Fruit fly (Drosophila melanogaster): ENCODE results near the gene Tmtc1.

Gene Tmtc1

dm6 chr2L:2760288-2760687 is 82.8 kb downstream of the Tmtc1 start:
- TF ChIP-seq CG12769 (tag; optimal IDR thresholded peaks at IDR 0.05) = no peak
- TF ChIP-seq emc (GFP tag; optimal IDR thresholded peaks at IDR 0.05) = no peak
- TF ChIP-seq jing (GFP tag; optimal IDR thresholded peaks at IDR 0.05) = no peak
- TF ChIP-seq CG3726 (GFP tag; IDR thresholded peaks at IDR 0.05) = 0 out of 3 replicates have a peak, but pooled peaks have one; percentile 54
- TF ChIP-seq CG42726 (GFP tag; IDR thresholded peaks at IDR 0.05; ENCODE audit: partially characterized antibody) = 0 out of 2 replicates have a peak, but pooled peaks have one; percentile 21
- TF ChIP-seq CG4730 (GFP tag; IDR thresholded peaks at IDR 0.05) = no peak
- TF ChIP-seq CG12071 (GFP tag; optimal IDR thresholded peaks at IDR 0.05) = no peak
- no peak for TF ChIP-seq sob (GFP tag; IDR thresholded peaks at IDR 0.05)
- TF ChIP-seq CG8290 (GFP tag; optimal IDR thresholded peaks at IDR 0.05) = no peak
- TF ChIP-seq CG8290 (tag; optimal IDR thresholded peaks at IDR 0.05) = no peak
- TF ChIP-seq gce (GFP tag; IDR thresholded peaks at IDR 0.05) = no peak
- TF ChIP-seq corto (GFP tag; optimal IDR thresholded peaks at IDR 0.05) = no peak
- no peak for TF ChIP-seq pan (optimal IDR thresholded peaks at IDR 0.05)
- peak in 1 of 2 experiments; percentile 24 for TF ChIP-seq pan (GFP tag; optimal IDR thresholded peaks at IDR 0.05 in 1 of 2, IDR thresholded peaks at IDR 0.05 in 1 of 2)
- TF ChIP-seq CG1603 (tag; optimal IDR thresholded peaks at IDR 0.05) = no peak
- no peak for TF ChIP-seq CG10431 (GFP tag; optimal IDR thresholded peaks at IDR 0.05)
- no peak for TF ChIP-seq CG10267 (tag; optimal IDR thresholded peaks at IDR 0.05)
- TF ChIP-seq H15 (GFP tag; IDR thresholded peaks at IDR 0.05) = no peak
- peak; percentile 67 for TF ChIP-seq Ets65A (GFP tag)
- no peak for TF ChIP-seq al (GFP tag; IDR thresholded peaks at IDR 0.05)
- TF ChIP-seq gsb-n (tag; optimal IDR thresholded peaks at IDR 0.05) = no peak
- no peak for TF ChIP-seq Asciz (GFP tag; optimal IDR thresholded peaks at IDR 0.05)
- TF ChIP-seq CG1832 (GFP tag; optimal IDR thresholded peaks at IDR 0.05) = no peak
- no peak for TF ChIP-seq CG2875 (GFP tag; optimal IDR thresholded peaks at IDR 0.05)
- no peak for TF ChIP-seq CG18262 (tag; optimal IDR thresholded peaks at IDR 0.05)
- TF ChIP-seq Atf-2 (GFP tag; optimal IDR thresholded peaks at IDR 0.05) = no peak
- 0 out of 3 replicates have a peak, but pooled peaks have one; percentile 12 for TF ChIP-seq zen2 (GFP tag; IDR thresholded peaks at IDR 0.05; ENCODE audit: partially characterized antibody)
- no peak for TF ChIP-seq ems (GFP tag; optimal IDR thresholded peaks at IDR 0.05)
- no peak for TF ChIP-seq Gug (GFP tag; IDR thresholded peaks at IDR 0.05)
- no peak for TF ChIP-seq CG33213 (GFP tag; optimal IDR thresholded peaks at IDR 0.05)
- TF ChIP-seq Taf1 (GFP tag; IDR thresholded peaks at IDR 0.05) = no peak
- no peak for TF ChIP-seq seq (GFP tag; IDR thresholded peaks at IDR 0.05)
- no peak for TF ChIP-seq CG9932 (GFP tag; IDR thresholded peaks at IDR 0.05)
- TF ChIP-seq CG2116 (GFP tag; optimal IDR thresholded peaks at IDR 0.05) = no peak
- no peak for TF ChIP-seq Xrp1 (GFP tag; IDR thresholded peaks at IDR 0.05)
- no peak for TF ChIP-seq dysf (GFP tag; IDR thresholded peaks at IDR 0.05)
- peak; percentile 29; the same call in 1 of the 2 replicates for TF ChIP-seq aop (GFP tag; IDR thresholded peaks at IDR 0.05)
- TF ChIP-seq CG14014 (GFP tag; IDR thresholded peaks at IDR 0.05) = no peak
- peak; percentile 36 for TF ChIP-seq Med (GFP tag)
- no peak for TF ChIP-seq unc-4 (GFP tag; IDR thresholded peaks at IDR 0.05; ENCODE audit: partially characterized antibody)
- TF ChIP-seq CG34422 (GFP tag; IDR thresholded peaks at IDR 0.05) = no peak
- TF ChIP-seq CG15011 (GFP tag; optimal IDR thresholded peaks at IDR 0.05) = no peak
- TF ChIP-seq sr (GFP tag; IDR thresholded peaks at IDR 0.05) = 0 out of 3 replicates have a peak, but pooled peaks have one; percentile 12
- no peak for TF ChIP-seq CG11085 (GFP tag; IDR thresholded peaks at IDR 0.05)
- no peak for TF ChIP-seq h (optimal IDR thresholded peaks at IDR 0.05)
